Worm (Caenorhabditis elegans): Measurements from ENCODE around the gene Y46H3C.7.

Gene Y46H3C.7

ce11 chrV:1651045-1651444 is 42.8 kb downstream of the Y46H3C.7 start, which contains the start of gene irld-44:
TSS of gene irld-44 (plus strand) at chrV:1651345.
- no peak for TF ChIP-seq lsy-12 (tag; optimal IDR thresholded peaks at IDR 0.05)
- no peak for TF ChIP-seq elt-3 (tag; optimal IDR thresholded peaks at IDR 0.05)
- TF ChIP-seq nhr-25 (tag; optimal IDR thresholded peaks at IDR 0.05), result no peak
- no peak for TF ChIP-seq eor-1 (tag; optimal IDR thresholded peaks at IDR 0.05)
- TF ChIP-seq mdl-1 (tag; optimal IDR thresholded peaks at IDR 0.05), result no peak
- TF ChIP-seq ceh-28 (tag; optimal IDR thresholded peaks at IDR 0.05), result no peak
- TF ChIP-seq nhr-67 (tag; optimal IDR thresholded peaks at IDR 0.05), result no peak
- TF ChIP-seq unc-62 (GFP tag; optimal IDR thresholded peaks at IDR 0.05), result no peak
- no peak for TF ChIP-seq ztf-11 (tag; optimal IDR thresholded peaks at IDR 0.05)
- TF ChIP-seq ceh-9 (tag; optimal IDR thresholded peaks at IDR 0.05), result no peak
- TF ChIP-seq pha-4 (tag; optimal IDR thresholded peaks at IDR 0.05), result no peak
- no peak for TF ChIP-seq hmg-11 (tag; optimal IDR thresholded peaks at IDR 0.05)
- TF ChIP-seq jun-1 (tag; optimal IDR thresholded peaks at IDR 0.05), result no peak
- no peak for TF ChIP-seq skn-1 (tag; optimal IDR thresholded peaks at IDR 0.05)
- TF ChIP-seq fos-1 (tag; optimal IDR thresholded peaks at IDR 0.05), result no peak
- no peak for TF ChIP-seq egl-5 (tag; optimal IDR thresholded peaks at IDR 0.05)
- no peak for TF ChIP-seq egl-27 (tag; optimal IDR thresholded peaks at IDR 0.05)
- TF ChIP-seq nhr-23 (tag; optimal IDR thresholded peaks at IDR 0.05), result no peak

ce11 chrV:1648000-1648399 is 45.8 kb downstream of the Y46H3C.7 start, which contains the start of gene irld-45:
TSS of gene irld-45 (plus strand) at chrV:1648300.
- TF ChIP-seq egl-5 (tag; optimal IDR thresholded peaks at IDR 0.05) (no peak), nhr-77 (tag; optimal IDR thresholded peaks at IDR 0.05) (no peak), ceh-28 (tag; optimal IDR thresholded peaks at IDR 0.05) (no peak), mml-1 (tag; optimal IDR thresholded peaks at IDR 0.05) (no peak), fkh-10 (GFP tag; optimal IDR thresholded peaks at IDR 0.05) (no peak), mdl-1 (tag; optimal IDR thresholded peaks at IDR 0.05) (no peak), elt-2 (tag; optimal IDR thresholded peaks at IDR 0.05) (no peak), nhr-76 (tag; optimal IDR thresholded peaks at IDR 0.05) (no peak), nhr-237 (tag; optimal IDR thresholded peaks at IDR 0.05) (no peak), elt-3 (tag; optimal IDR thresholded peaks at IDR 0.05) (no peak), fkh-2 (tag; optimal IDR thresholded peaks at IDR 0.05) (no peak), snpc-4 (tag; optimal IDR thresholded peaks at IDR 0.05) (no peak)

- TF ChIP-seq nhr-25 (tag; optimal IDR thresholded peaks at IDR 0.05), result no peak
- TF ChIP-seq ceh-28 (tag; optimal IDR thresholded peaks at IDR 0.05), result no peak
- no peak for TF ChIP-seq egl-5 (tag; optimal IDR thresholded peaks at IDR 0.05)
- no peak for TF ChIP-seq lin-15B (tag; optimal IDR thresholded peaks at IDR 0.05)
- no peak for TF ChIP-seq ztf-11 (tag; optimal IDR thresholded peaks at IDR 0.05)
- no peak for TF ChIP-seq pqm-1 (tag; optimal IDR thresholded peaks at IDR 0.05)
- no peak for TF ChIP-seq elt-1 (tag; optimal IDR thresholded peaks at IDR 0.05)
- no peak for TF ChIP-seq nhr-23 (tag; optimal IDR thresholded peaks at IDR 0.05)
- no peak for TF ChIP-seq ztf-4 (tag; optimal IDR thresholded peaks at IDR 0.05)
Observed at ce11 chrV:1643886-1644285, 49.9 kb downstream of the Y46H3C.7 start, which contains the start of gene alh-2. TSS of gene alh-2 (plus strand) at chrV:1644169.

- TF ChIP-seq elt-3 (tag; optimal IDR thresholded peaks at IDR 0.05) (no peak), skn-1 (tag; optimal IDR thresholded peaks at IDR 0.05) (no peak), ztf-4 (tag; optimal IDR thresholded peaks at IDR 0.05) (no peak), nhr-12 (tag; optimal IDR thresholded peaks at IDR 0.05) (no peak), zag-1 (tag; optimal IDR thresholded peaks at IDR 0.05) (no peak), nhr-43 (tag; optimal IDR thresholded peaks at IDR 0.05; ENCODE audit: poor library complexity, severe bottlenecking) (no peak), nhr-77 (tag; optimal IDR thresholded peaks at IDR 0.05) (no peak), nhr-25 (tag; optimal IDR thresholded peaks at IDR 0.05) (no peak), unc-62 (GFP tag; optimal IDR thresholded peaks at IDR 0.05) (no peak), hmg-11 (tag; optimal IDR thresholded peaks at IDR 0.05) (no peak), fos-1 (tag; optimal IDR thresholded peaks at IDR 0.05) (no peak)
Observed at ce11 chrV:1642768-1643167, 51.1 kb downstream of the Y46H3C.7 start.

All from whole organism, L3 larva.